Fruit fly (Drosophila melanogaster): ENCODE data around the gene Ten-m.

DNA sequence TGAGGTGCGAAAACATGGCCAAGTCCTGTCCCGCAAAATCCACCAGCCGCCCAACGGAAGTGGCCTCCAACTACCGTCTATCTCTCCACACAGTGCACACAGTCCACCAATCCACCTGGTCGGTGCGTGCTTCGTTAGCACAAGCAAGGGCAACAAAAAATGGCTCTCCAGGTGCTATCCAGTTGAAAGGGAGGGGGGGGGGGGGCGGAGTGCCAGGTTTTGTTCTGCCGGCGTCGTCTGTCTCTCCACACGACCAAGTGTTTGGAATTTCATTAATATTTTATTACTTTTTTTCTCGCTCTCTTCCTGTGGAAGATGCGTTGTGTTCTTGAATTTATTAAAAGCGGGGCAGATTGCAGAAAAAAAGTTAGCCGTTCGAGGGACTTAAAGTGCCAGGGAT is 9.0 kb downstream of the Ten-m start:
- no peak for TF ChIP-seq CG33017 (tag; optimal IDR thresholded peaks at IDR 0.05)
- TF ChIP-seq Crg-1 (GFP tag; optimal IDR thresholded peaks at IDR 0.05): no peak
- no peak for TF ChIP-seq CG1620 (GFP tag; optimal IDR thresholded peaks at IDR 0.05)
- no peak for TF ChIP-seq cic (GFP tag; optimal IDR thresholded peaks at IDR 0.05)
- no peak for TF ChIP-seq toe (GFP tag; optimal IDR thresholded peaks at IDR 0.05)
- no peak for TF ChIP-seq Clk (GFP tag; optimal IDR thresholded peaks at IDR 0.05)

Measured in whole organism, adult.